Worm (Caenorhabditis elegans): ENCODE results near the gene egl-5.

- TF ChIP-seq W03F9.2 (tag; optimal IDR thresholded peaks at IDR 0.05) (no peak), dao-5 (tag; optimal IDR thresholded peaks at IDR 0.05) (no peak), him-1 (tag; optimal IDR thresholded peaks at IDR 0.05) (no peak)
Observed at ce11 chrIII:7861535-7862120, 47.5 kb downstream of the egl-5 start, which contains the start of gene snr-5.

Measured in whole organism, L4/young adult.